Worm (Caenorhabditis elegans) whole organism, L2 larva: ENCODE data around the gene oxy-4.

ENCODE experiments used
- C34F6.9 ChIP-seq: fragments of 150-350 bp; optimal IDR thresholded peaks from 2 replicates; lab custom pipeline; 2014; ENCODE audit warnings: missing biosample characterization, missing genetic modification characterization
- ceh-16 ChIP-seq: fragments of 150-350 bp; optimal IDR thresholded peaks from 2 replicates; lab custom pipeline; 2014; ENCODE audit warnings: missing biosample characterization, missing genetic modification characterization
- lin-13 ChIP-seq: fragments of 150-350 bp; optimal IDR thresholded peaks from 2 replicates; lab custom pipeline; 2014; ENCODE audit warnings: missing biosample characterization, missing genetic modification reagents, missing genetic modification characterization
- nhr-10 ChIP-seq: sonication (generic microtip); optimal IDR thresholded peaks from 2 replicates; lab custom pipeline; 2017; ENCODE audit warnings: missing biosample characterization, missing genetic modification characterization
- nhr-12 ChIP-seq: fragments of 150-350 bp; optimal IDR thresholded peaks from 2 replicates; lab custom pipeline; 2014; ENCODE audit warnings: missing biosample characterization, missing genetic modification characterization
- nhr-77 ChIP-seq: fragments of 150-350 bp; optimal IDR thresholded peaks from 2 replicates; lab custom pipeline; 2014; ENCODE audit warnings: missing biosample characterization, missing genetic modification characterization
- peb-1 ChIP-seq: fragments of 150-350 bp; optimal IDR thresholded peaks from 2 replicates; lab custom pipeline; 2014; ENCODE audit warnings: missing biosample characterization, missing genetic modification characterization
- skn-1 ChIP-seq: sonication (generic microtip); optimal IDR thresholded peaks from 2 replicates; lab custom pipeline; 2017; ENCODE audit warnings: missing biosample characterization, missing genetic modification characterization

- TF ChIP-seq ceh-16 (tag; lab: Kevin White, UChicago): no peak
- no peak for TF ChIP-seq nhr-10 (tag; lab: Kevin White, UChicago)
- TF ChIP-seq C34F6.9 (tag; lab: Kevin White, UChicago): no peak
- TF ChIP-seq lin-13 (GFP tag; lab: Kevin White, UChicago): no peak
- TF ChIP-seq nhr-12 (tag; lab: Kevin White, UChicago): no peak
- no peak for TF ChIP-seq skn-1 (tag; lab: Kevin White, UChicago)
- TF ChIP-seq peb-1 (tag; lab: Kevin White, UChicago): no peak
- TF ChIP-seq nhr-77: no peak
Observed at ce11 chrIII:5139768-5140167, 18.8 kb downstream of the oxy-4 start.
